Worm (Caenorhabditis elegans): Measurements from ENCODE around the gene F45D3.1.
A peak's percentile ranks its signal among the peaks of the same experiment; 100 is the strongest.

DNA sequence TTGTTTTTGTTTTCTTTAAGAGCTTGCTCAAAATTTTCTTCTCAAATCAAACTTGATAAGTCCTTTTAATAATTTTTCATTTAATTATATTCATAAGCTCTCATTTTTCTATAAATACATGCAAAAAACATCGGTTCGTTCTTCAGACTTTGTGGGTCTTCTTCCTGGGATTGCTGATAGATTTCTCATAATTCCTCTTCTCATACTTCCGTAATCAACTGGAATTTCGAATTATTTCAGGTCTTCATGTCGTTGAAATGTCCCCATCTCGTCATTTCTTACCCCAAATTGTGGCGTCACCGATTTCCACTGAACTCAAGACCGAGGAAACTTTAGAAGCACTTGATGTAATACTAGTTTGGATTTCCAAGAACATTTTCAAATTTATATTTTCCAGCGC, 38.0 kb downstream of the F45D3.1 start:
- TF ChIP-seq lsy-2 (tag; optimal IDR thresholded peaks at IDR 0.05): no peak
- TF ChIP-seq fos-1 (tag; optimal IDR thresholded peaks at IDR 0.05): no peak
- TF ChIP-seq nhr-11 (tag; optimal IDR thresholded peaks at IDR 0.05): no peak
- TF ChIP-seq lin-13 (GFP tag; optimal IDR thresholded peaks at IDR 0.05): no peak
- no peak for TF ChIP-seq sem-4 (tag; optimal IDR thresholded peaks at IDR 0.05)
- TF ChIP-seq nhr-237 (tag; optimal IDR thresholded peaks at IDR 0.05): no peak
- no peak for TF ChIP-seq nhr-25 (tag; optimal IDR thresholded peaks at IDR 0.05)
- TF ChIP-seq sma-9 (GFP tag; optimal IDR thresholded peaks at IDR 0.05): peak; percentile 9
- no peak for TF ChIP-seq sma-9 (tag; optimal IDR thresholded peaks at IDR 0.05)
- no peak for TF ChIP-seq ceh-82 (tag; optimal IDR thresholded peaks at IDR 0.05)
- TF ChIP-seq nhr-77 (tag; optimal IDR thresholded peaks at IDR 0.05): no peak
- no peak for TF ChIP-seq zag-1 (tag; optimal IDR thresholded peaks at IDR 0.05)
- TF ChIP-seq snpc-4 (tag; optimal IDR thresholded peaks at IDR 0.05): no peak

Data from whole organism, L2 larva.